Worm (Caenorhabditis elegans): ENCODE measurements around the gene abu-11.

The abu-11 gene

ce11 chrII:221212-221611 lies 26.9 kb upstream of the abu-11 start (continued):
- TF ChIP-seq hif-1 (tag; optimal IDR thresholded peaks at IDR 0.05) (peak in 1 of 2 experiments; percentile 59), nhr-6 (tag; optimal IDR thresholded peaks at IDR 0.05) (peak; percentile 68), nhr-11 (tag; optimal IDR thresholded peaks at IDR 0.05) (peak; percentile 89), nhr-76 (tag; optimal IDR thresholded peaks at IDR 0.05) (no peak), mep-1 (tag; optimal IDR thresholded peaks at IDR 0.05) (peak; percentile 91), dve-1 (tag; optimal IDR thresholded peaks at IDR 0.05; ENCODE audit: insufficient read depth) (peak; percentile 84)

- TF ChIP-seq lin-38 (GFP tag; IDR thresholded peaks at IDR 0.05) (peak; percentile 43), D1046.2 (GFP tag; IDR thresholded peaks at IDR 0.05) (no peak), zip-11 (GFP tag; IDR thresholded peaks at IDR 0.05) (no peak), Y48G9A.11 (GFP tag; IDR thresholded peaks at IDR 0.05) (no peak), lsy-2 (tag; optimal IDR thresholded peaks at IDR 0.05) (peak in 1 of 2 experiments; percentile 7), daf-16 (GFP tag; optimal IDR thresholded peaks at IDR 0.05) (no peak), daf-16 (tag; optimal IDR thresholded peaks at IDR 0.05) (no peak), zfp-3 (GFP tag; conservative IDR thresholded peaks at IDR 0.05) (no peak), spr-3 (GFP tag; optimal IDR thresholded peaks at IDR 0.05) (no peak), lir-3 (tag; optimal IDR thresholded peaks at IDR 0.05) (no peak), pha-4 (GFP tag; IDR thresholded peaks at IDR 0.05) (no peak), pha-4 (tag; optimal IDR thresholded peaks at IDR 0.05) (no peak), T26A8.4 (GFP tag; IDR thresholded peaks at IDR 0.05) (no peak), ceh-62 (tag; optimal IDR thresholded peaks at IDR 0.05) (no peak), F49E8.2 (tag; optimal IDR thresholded peaks at IDR 0.05; ENCODE audit: borderline replicate concordance) (peak; percentile 16), ceh-20 (GFP tag; IDR thresholded peaks at IDR 0.05) (no peak), nhr-76 (tag; optimal IDR thresholded peaks at IDR 0.05) (no peak), lin-13 (GFP tag; optimal IDR thresholded peaks at IDR 0.05) (no peak), cey-2 (tag; optimal IDR thresholded peaks at IDR 0.05; ENCODE audit: borderline replicate concordance, insufficient read depth) (no peak), nhr-25 (tag; optimal IDR thresholded peaks at IDR 0.05; ENCODE audit: borderline replicate concordance, insufficient read depth) (no peak), ctbp-1 (GFP tag; IDR thresholded peaks at IDR 0.05) (no peak), daf-8 (GFP tag; IDR thresholded peaks at IDR 0.05) (no peak), lin-39 (tag; optimal IDR thresholded peaks at IDR 0.05) (no peak), daf-19 (GFP tag; conservative IDR thresholded peaks at IDR 0.05) (no peak), fkh-10 (GFP tag; optimal IDR thresholded peaks at IDR 0.05) (no peak)
Measured at ce11 chrII:220602-221001, 26.2 kb upstream of the abu-11 start, which contains the start of gene ubxn-3. ubxn-3 (minus strand) TSS chrII:220667.

- no peak for TF ChIP-seq lin-1 (GFP tag; IDR thresholded peaks at IDR 0.05)
- TF ChIP-seq set-16 (GFP tag; IDR thresholded peaks at IDR 0.05) = peak; percentile 53; the same call in 1 of the 2 replicates
- no peak for TF ChIP-seq dmd-6 (GFP tag; IDR thresholded peaks at IDR 0.05)
- no peak for TF ChIP-seq skn-1 (tag; optimal IDR thresholded peaks at IDR 0.05)
- TF ChIP-seq ceh-62 (tag; optimal IDR thresholded peaks at IDR 0.05) = no peak
- TF ChIP-seq daf-8 (GFP tag; IDR thresholded peaks at IDR 0.05) = 0 out of 2 replicates have a peak, but pooled peaks have one; percentile 41
- TF ChIP-seq aha-1 (tag) = peak; percentile 70
- TF ChIP-seq Y5F2A.4 (GFP tag; optimal IDR thresholded peaks at IDR 0.05) = no peak
- TF ChIP-seq D1046.2 (GFP tag; IDR thresholded peaks at IDR 0.05) = 0 out of 2 replicates have a peak, but pooled peaks have one; percentile 35
Measured at ce11 chrII:219846-220503, 25.6 kb upstream of the abu-11 start.

DNA sequence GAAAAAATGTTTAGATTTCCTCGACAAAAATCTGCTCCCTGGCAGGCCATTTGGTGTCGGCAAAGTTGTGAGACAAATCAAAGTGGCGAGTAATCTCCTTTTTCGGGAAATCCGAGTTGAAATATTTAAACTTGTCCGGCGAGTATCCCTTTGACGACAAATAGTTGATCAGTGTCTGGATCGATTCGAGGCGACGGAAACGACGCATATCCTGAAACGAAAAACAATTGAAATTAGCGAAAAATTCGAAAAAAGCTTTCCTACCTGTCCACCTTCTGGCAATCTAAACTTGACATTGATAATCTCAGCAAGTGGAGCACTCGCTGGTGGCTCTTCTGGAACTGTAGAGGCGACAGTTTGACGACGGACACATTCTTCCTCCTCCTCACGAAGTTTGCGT lies 22.9 kb upstream of the abu-11 start:
- TF ChIP-seq Y48G9A.11 (GFP tag; IDR thresholded peaks at IDR 0.05) = no peak
- no peak for TF ChIP-seq mdt-29 (GFP tag; IDR thresholded peaks at IDR 0.05)
- peak; percentile 97 for TF ChIP-seq aha-1 (tag)
- TF ChIP-seq daf-8 (GFP tag; IDR thresholded peaks at IDR 0.05) = no peak

All from whole organism, L4 larva.